Fruit fly (Drosophila melanogaster): Measurements from ENCODE around the gene cas.

Gene cas

dm6 chr3R:5685269-5686048, 31.1 kb downstream of the cas start, which contains the start of the genes Rab23 and plx (continued):
- TF ChIP-seq CG13287 (GFP tag; IDR thresholded peaks at IDR 0.05; ENCODE audit: partially characterized antibody) = peak; percentile 47; the same call in 1 of the 2 replicates
- TF ChIP-seq CG30431 (GFP tag; optimal IDR thresholded peaks at IDR 0.05) = peak; percentile 11
- no peak for TF ChIP-seq dmrt99B (tag; optimal IDR thresholded peaks at IDR 0.05)
- peak; percentile 54 for TF ChIP-seq kah (GFP tag; optimal IDR thresholded peaks at IDR 0.05)
- TF ChIP-seq kay (GFP tag; optimal IDR thresholded peaks at IDR 0.05) = no peak
- no peak for TF ChIP-seq CG16863 (GFP tag; optimal IDR thresholded peaks at IDR 0.05)
- TF ChIP-seq schlank (tag; optimal IDR thresholded peaks at IDR 0.05) = no peak
- no peak for TF ChIP-seq CG12219 (GFP tag; optimal IDR thresholded peaks at IDR 0.05)
- peak; percentile 34 for TF ChIP-seq CG9932 (GFP tag; IDR thresholded peaks at IDR 0.05)
- no peak for TF ChIP-seq jumu (GFP tag; optimal IDR thresholded peaks at IDR 0.05)
- TF ChIP-seq ro (GFP tag; IDR thresholded peaks at IDR 0.05) = no peak
- no peak for TF ChIP-seq Chrac-16 (GFP tag; optimal IDR thresholded peaks at IDR 0.05)
- TF ChIP-seq toy (GFP tag; IDR thresholded peaks at IDR 0.05) = no peak
- no peak for TF ChIP-seq CG9609 (GFP tag; optimal IDR thresholded peaks at IDR 0.05)
- no peak for TF ChIP-seq CG1529 (GFP tag; optimal IDR thresholded peaks at IDR 0.05)
- TF ChIP-seq Hmr (GFP tag; optimal IDR thresholded peaks at IDR 0.05) = peak; percentile 47
- no peak for TF ChIP-seq Ssrp (tag; optimal IDR thresholded peaks at IDR 0.05)
- no peak for TF ChIP-seq tap (tag; optimal IDR thresholded peaks at IDR 0.05)
- TF ChIP-seq mirr (GFP tag; optimal IDR thresholded peaks at IDR 0.05) = no peak
- peak; percentile 23 for TF ChIP-seq CG10431 (GFP tag; optimal IDR thresholded peaks at IDR 0.05)
- TF ChIP-seq Kr (GFP tag; optimal IDR thresholded peaks at IDR 0.05) = no peak
- TF ChIP-seq chif (GFP tag; optimal IDR thresholded peaks at IDR 0.05) = no peak
- TF ChIP-seq luna (GFP tag; optimal IDR thresholded peaks at IDR 0.05) = no peak
- no peak for TF ChIP-seq Atf-2 (GFP tag; optimal IDR thresholded peaks at IDR 0.05)
- TF ChIP-seq D19A (tag; optimal IDR thresholded peaks at IDR 0.05) = no peak
- peak; percentile 44 for TF ChIP-seq B-H2 (GFP tag; optimal IDR thresholded peaks at IDR 0.05)
- TF ChIP-seq CG13775 (GFP tag; optimal IDR thresholded peaks at IDR 0.05) = no peak
- TF ChIP-seq cas (GFP tag; IDR thresholded peaks at IDR 0.05) = no peak
- 0 out of 2 replicates have a peak, but pooled peaks have one; percentile 3 for TF ChIP-seq slbo (GFP tag; IDR thresholded peaks at IDR 0.05)
- TF ChIP-seq Doc2 (GFP tag; IDR thresholded peaks at IDR 0.05) = no peak
- TF ChIP-seq Poxn (GFP tag; IDR thresholded peaks at IDR 0.05) = no peak
- TF ChIP-seq pb (GFP tag; optimal IDR thresholded peaks at IDR 0.05) = no peak
- TF ChIP-seq kni (GFP tag; optimal IDR thresholded peaks at IDR 0.05) = peak; percentile 1
- no peak for TF ChIP-seq ind (GFP tag; optimal IDR thresholded peaks at IDR 0.05)
- TF ChIP-seq ash1 (GFP tag; optimal IDR thresholded peaks at IDR 0.05) = no peak
- TF ChIP-seq btn (GFP tag; optimal IDR thresholded peaks at IDR 0.05) = no peak
- peak; percentile 99 for TF ChIP-seq Dp (GFP tag; optimal IDR thresholded peaks at IDR 0.05)
- no peak for TF ChIP-seq gt (GFP tag; IDR thresholded peaks at IDR 0.05)
- TF ChIP-seq psq (GFP tag; optimal IDR thresholded peaks at IDR 0.05) = no peak
- no peak for TF ChIP-seq CG7372 (GFP tag; IDR thresholded peaks at IDR 0.05)
- no peak for TF ChIP-seq Vsx1 (GFP tag; optimal IDR thresholded peaks at IDR 0.05)
- TF ChIP-seq Lpt (GFP tag; optimal IDR thresholded peaks at IDR 0.05) = no peak
- TF ChIP-seq CG10366 (GFP tag; IDR thresholded peaks at IDR 0.05) = no peak
- no peak for TF ChIP-seq CG10543 (GFP tag; optimal IDR thresholded peaks at IDR 0.05)
- TF ChIP-seq Sry-δ (GFP tag; optimal IDR thresholded peaks at IDR 0.05) = peak; percentile 47
- no peak for TF ChIP-seq gcm2 (GFP tag; optimal IDR thresholded peaks at IDR 0.05)
- no peak for TF ChIP-seq CG6175 (GFP tag; IDR thresholded peaks at IDR 0.05)
- TF ChIP-seq CG10147 (GFP tag; optimal IDR thresholded peaks at IDR 0.05) = no peak
- no peak for TF ChIP-seq CG4328 (GFP tag; optimal IDR thresholded peaks at IDR 0.05)
- no peak for TF ChIP-seq CG3281 (GFP tag; optimal IDR thresholded peaks at IDR 0.05)
- no peak for TF ChIP-seq Adf1 (GFP tag; IDR thresholded peaks at IDR 0.05)

All from whole organism, embryonic.